Worm (Caenorhabditis elegans): ENCODE results near the gene lips-9.

Gene lips-9

DNA sequence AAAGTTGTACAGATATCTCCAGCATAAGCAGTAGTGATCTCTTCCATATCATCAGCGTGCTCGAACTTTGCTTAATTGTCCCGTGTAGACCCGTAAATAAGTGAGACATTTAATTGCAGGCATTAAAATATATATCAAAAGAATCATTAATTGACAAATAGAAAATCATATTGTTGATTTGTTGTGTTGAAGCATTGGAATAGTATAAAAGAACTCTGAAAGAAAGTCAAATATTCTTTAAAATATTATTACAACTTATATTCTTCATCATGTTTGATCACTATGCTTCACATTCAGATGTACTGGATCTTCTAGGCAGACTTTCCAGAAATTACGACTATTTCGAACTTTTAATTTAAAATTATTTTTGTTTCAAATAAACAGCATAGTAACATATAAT, 9.6 kb downstream of the lips-9 start, which contains the start of gene F58G1.8:
F58G1.8 (minus strand) TSS at position 101 of the 400 bp plus-strand sequence.
- TF ChIP-seq D1046.2 (GFP tag; IDR thresholded peaks at IDR 0.05) (no peak), snpc-1.2 (GFP tag; IDR thresholded peaks at IDR 0.05) (no peak), nhr-237 (tag; optimal IDR thresholded peaks at IDR 0.05) (no peak), rbr-2 (tag; optimal IDR thresholded peaks at IDR 0.05) (no peak), daf-19 (GFP tag; conservative IDR thresholded peaks at IDR 0.05) (no peak), F44E2.7 (GFP tag; IDR thresholded peaks at IDR 0.05) (no peak), lin-13 (GFP tag; optimal IDR thresholded peaks at IDR 0.05) (no peak), aly-2 (tag; optimal IDR thresholded peaks at IDR 0.05) (no peak), spr-3 (GFP tag; optimal IDR thresholded peaks at IDR 0.05) (no peak), zfp-3 (GFP tag; conservative IDR thresholded peaks at IDR 0.05) (no peak), Y48G9A.11 (GFP tag; IDR thresholded peaks at IDR 0.05) (no peak), pha-4 (GFP tag; IDR thresholded peaks at IDR 0.05) (no peak), pha-4 (tag; optimal IDR thresholded peaks at IDR 0.05) (no peak), T20F7.1 (GFP tag; optimal IDR thresholded peaks at IDR 0.05) (no peak), tag-97 (GFP tag; IDR thresholded peaks at IDR 0.05) (no peak), lim-7 (GFP tag; IDR thresholded peaks at IDR 0.05) (no peak)

DNA sequence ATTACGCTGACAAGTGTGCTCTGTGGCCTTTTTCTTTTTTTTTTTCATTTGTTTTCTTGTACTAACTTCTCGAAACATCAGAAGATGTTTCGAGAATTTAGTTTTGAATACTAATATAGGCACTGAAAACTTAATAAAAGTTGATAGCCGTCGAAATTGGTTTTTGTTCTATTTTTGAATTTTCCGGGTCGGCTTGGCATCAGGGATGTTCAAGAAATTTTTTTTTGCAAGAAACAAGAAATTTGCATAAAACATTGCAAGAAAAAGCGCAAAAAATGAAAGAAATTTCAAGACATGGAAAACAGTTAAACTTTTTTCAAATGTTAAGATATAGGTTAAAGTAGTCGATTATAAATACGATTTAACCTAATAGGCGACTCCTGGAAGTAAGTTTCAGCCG, 11.9 kb downstream of the lips-9 start:
- TF ChIP-seq Y48G9A.11 (GFP tag; IDR thresholded peaks at IDR 0.05), result peak; percentile 86
- TF ChIP-seq arid-1 (GFP tag; conservative IDR thresholded peaks at IDR 0.05), result peak; percentile 67; the same call in 1 of the 2 replicates
- TF ChIP-seq lin-38 (GFP tag; IDR thresholded peaks at IDR 0.05), result peak; percentile 61
- TF ChIP-seq lir-3 (tag; optimal IDR thresholded peaks at IDR 0.05), result no peak
- no peak for TF ChIP-seq lsy-2 (tag; optimal IDR thresholded peaks at IDR 0.05)

DNA sequence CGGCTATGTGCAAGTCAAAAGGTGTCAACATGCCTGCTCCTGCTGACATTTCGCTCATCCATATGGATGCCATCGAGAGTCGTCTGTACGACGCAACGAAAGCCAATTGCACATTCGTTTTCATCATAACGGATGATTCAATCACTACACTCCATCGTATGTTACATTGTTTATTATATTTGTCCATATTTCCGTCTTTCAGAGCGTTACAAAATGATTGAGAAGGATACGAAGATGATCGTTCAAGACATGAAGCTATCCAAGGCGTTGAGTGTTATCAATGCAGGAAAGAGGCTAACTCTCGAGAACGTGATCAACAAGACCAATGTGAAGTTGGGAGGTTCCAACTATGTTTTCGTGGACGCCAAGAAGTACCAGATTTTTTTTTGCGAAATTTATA, 13.7 kb downstream of the lips-9 start:
- TF ChIP-seq attf-4 (tag; optimal IDR thresholded peaks at IDR 0.05) (no peak), unc-62 (GFP tag; optimal IDR thresholded peaks at IDR 0.05 in 1 of 2) (peak in 1 of 2 experiments; percentile 98), unc-62 (tag; optimal IDR thresholded peaks at IDR 0.05) (no peak)

DNA sequence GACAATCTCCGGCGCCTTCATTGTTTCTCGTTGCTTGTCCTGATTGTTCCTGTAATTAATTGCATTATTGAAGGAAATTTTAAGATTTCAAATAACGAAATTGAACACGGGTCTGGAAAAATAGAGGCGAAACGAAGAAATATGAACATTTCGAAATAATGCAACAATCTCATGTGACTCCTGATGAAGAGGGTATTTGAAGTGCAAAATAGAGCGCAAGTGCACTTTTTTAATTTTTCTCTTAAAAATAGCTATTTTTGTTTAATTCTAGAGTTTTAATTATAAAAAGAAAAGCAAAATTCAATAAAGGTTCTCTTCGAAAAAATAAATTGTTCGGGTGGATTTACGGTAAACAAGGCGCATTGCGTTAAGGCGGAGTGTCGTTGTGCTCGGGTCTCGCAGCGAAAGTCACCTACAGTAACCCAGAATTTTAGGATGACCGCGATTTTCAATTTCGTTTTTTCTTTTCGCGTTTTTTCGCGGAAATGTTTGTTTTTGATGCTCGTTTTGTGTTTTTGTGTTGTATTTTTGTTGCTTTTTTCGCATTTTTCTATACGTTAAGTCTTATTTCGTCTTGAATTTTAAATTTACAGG, 16.1 kb downstream of the lips-9 start, which contains the start of the genes F58G1.2 and wago-4:
F58G1.2 (minus strand) TSS at position 51 of the 594 bp plus-strand sequence.
wago-4 (plus strand) TSS at position 592 of the 594 bp plus-strand sequence.
- TF ChIP-seq nhr-76 (tag; optimal IDR thresholded peaks at IDR 0.05) (no peak), R02D3.7 (tag; optimal IDR thresholded peaks at IDR 0.05) (peak; percentile 60), F37D6.2 (tag; optimal IDR thresholded peaks at IDR 0.05) (no peak), lin-38 (GFP tag; IDR thresholded peaks at IDR 0.05) (peak; percentile 51; the same call in 1 of the 2 replicates), Y48G9A.11 (GFP tag; IDR thresholded peaks at IDR 0.05) (peak; percentile 100), nhr-42 (GFP tag; IDR thresholded peaks at IDR 0.05) (no peak), lin-13 (GFP tag; optimal IDR thresholded peaks at IDR 0.05) (peak; percentile 34), mes-2 (tag; optimal IDR thresholded peaks at IDR 0.05; ENCODE audit: poor library complexity, severe bottlenecking) (peak; percentile 56), lsy-2 (tag; optimal IDR thresholded peaks at IDR 0.05) (peak in 1 of 2 experiments; percentile 87), arid-1 (GFP tag; conservative IDR thresholded peaks at IDR 0.05) (no peak), ceh-32 (tag; optimal IDR thresholded peaks at IDR 0.05; ENCODE audit: poor library complexity) (no peak), unc-130 (GFP tag; optimal IDR thresholded peaks at IDR 0.05) (peak; percentile 72)

DNA sequence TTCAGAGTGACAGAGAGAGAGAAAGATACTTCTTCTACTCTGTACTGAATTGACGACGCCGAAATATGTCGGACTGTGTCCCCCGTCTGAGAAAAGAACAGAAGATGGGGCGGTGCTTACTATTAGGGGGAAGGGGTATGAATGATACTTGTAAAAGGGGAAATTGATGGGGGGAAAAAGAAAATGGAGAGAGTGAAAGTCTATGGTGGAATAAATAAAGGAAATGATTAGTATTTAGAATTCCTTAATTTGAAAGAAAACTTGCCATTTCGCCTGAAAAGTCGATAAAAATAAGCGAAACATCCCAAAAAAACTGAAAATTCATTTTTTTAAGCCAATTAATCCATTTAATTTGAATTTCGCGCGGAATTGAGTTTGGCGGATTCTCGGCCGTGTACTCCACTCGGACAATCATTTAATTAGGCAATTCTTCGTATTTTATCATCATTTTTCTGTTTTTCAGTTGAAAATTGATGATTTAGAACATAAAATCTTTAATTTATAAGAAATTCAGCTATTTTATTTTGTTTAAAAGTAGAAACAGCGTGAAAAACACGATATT, 20.6 kb downstream of the lips-9 start, which contains the start of gene F35C5.12:
F35C5.12 (minus strand) TSS at position 51 of the 562 bp plus-strand sequence.
- peak; percentile 96 for TF ChIP-seq mes-2 (tag; optimal IDR thresholded peaks at IDR 0.05; ENCODE audit: poor library complexity, severe bottlenecking)
- peak; percentile 12 for TF ChIP-seq dve-1 (tag; optimal IDR thresholded peaks at IDR 0.05; ENCODE audit: insufficient read depth)
- TF ChIP-seq zip-2 (tag; optimal IDR thresholded peaks at IDR 0.05), result no peak
- TF ChIP-seq mdt-29 (GFP tag; IDR thresholded peaks at IDR 0.05), result no peak
- TF ChIP-seq dpl-1 (GFP tag; optimal IDR thresholded peaks at IDR 0.05), result peak; percentile 93
- no peak for TF ChIP-seq tag-97 (GFP tag; IDR thresholded peaks at IDR 0.05)
- TF ChIP-seq nhr-237 (tag; optimal IDR thresholded peaks at IDR 0.05), result no peak
- no peak for TF ChIP-seq dmd-6 (GFP tag; IDR thresholded peaks at IDR 0.05)
- 0 out of 2 replicates have a peak, but pooled peaks have one; percentile 44 for TF ChIP-seq dmd-9 (GFP tag; IDR thresholded peaks at IDR 0.05)
- peak; percentile 50; the same call in 1 of the 2 replicates for TF ChIP-seq ZK337.2 (GFP tag; IDR thresholded peaks at IDR 0.05)
- TF ChIP-seq nhr-48 (tag; optimal IDR thresholded peaks at IDR 0.05), result no peak
- no peak for TF ChIP-seq hlh-30 (tag; optimal IDR thresholded peaks at IDR 0.05; ENCODE audit: insufficient read depth)
- no peak for TF ChIP-seq ceh-62 (tag; optimal IDR thresholded peaks at IDR 0.05)
- TF ChIP-seq fos-1 (tag; optimal IDR thresholded peaks at IDR 0.05), result no peak
- no peak for TF ChIP-seq unc-39 (tag; optimal IDR thresholded peaks at IDR 0.05)
- no peak for TF ChIP-seq F10B5.3 (tag; optimal IDR thresholded peaks at IDR 0.05)
